Worm (Caenorhabditis elegans): Measurements from ENCODE around the gene Y57G11C.3.

Y57G11C.3 gene

DNA sequence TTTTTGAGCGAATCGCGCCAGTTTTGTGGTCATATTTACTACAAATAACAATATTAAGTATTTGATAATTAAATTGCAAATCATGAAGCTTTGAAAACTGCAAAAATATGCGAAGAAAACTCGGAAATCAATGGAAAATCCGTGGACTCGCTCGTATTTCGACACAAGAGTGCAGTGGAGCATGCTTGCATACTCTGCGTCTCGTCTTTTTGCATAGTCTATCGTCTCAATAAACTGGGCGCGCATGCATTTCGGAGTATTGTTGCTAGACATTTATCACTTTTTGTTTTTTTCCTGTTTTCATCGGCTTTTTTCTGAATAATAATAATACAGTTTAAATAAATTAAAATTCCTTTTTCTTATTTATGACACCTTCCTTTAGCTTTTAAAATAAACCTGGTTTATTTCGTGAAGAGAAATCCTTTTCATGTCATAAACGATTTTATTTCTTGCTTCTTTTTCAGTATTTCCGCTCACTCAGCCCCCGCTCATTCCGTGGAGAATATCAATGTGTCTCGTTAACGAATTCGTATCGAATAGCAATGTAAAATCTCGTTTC lies at the start of gene Y57G11C.3, which contains the start of gene mrps-7:
Y57G11C.3 (plus strand) TSS at position 509 of the 559 bp plus-strand sequence.
mrps-7 (minus strand) TSS at position 38 of the 559 bp plus-strand sequence.
- no peak for TF ChIP-seq sox-4 (tag; optimal IDR thresholded peaks at IDR 0.05)
- peak; percentile 51 for TF ChIP-seq elt-2 (tag; optimal IDR thresholded peaks at IDR 0.05)
- TF ChIP-seq ztf-16 (tag; optimal IDR thresholded peaks at IDR 0.05): peak; percentile 24
- peak; percentile 49 for TF ChIP-seq unc-42 (tag; optimal IDR thresholded peaks at IDR 0.05)
- TF ChIP-seq ceh-34 (tag; optimal IDR thresholded peaks at IDR 0.05): peak; percentile 30
- peak; percentile 6 for TF ChIP-seq unc-86 (tag; optimal IDR thresholded peaks at IDR 0.05)
- TF ChIP-seq ahr-1 (tag; optimal IDR thresholded peaks at IDR 0.05): no peak
- no peak for TF ChIP-seq ttx-3 (tag; optimal IDR thresholded peaks at IDR 0.05)
- TF ChIP-seq ceh-31 (tag; optimal IDR thresholded peaks at IDR 0.05): peak; percentile 57
- peak; percentile 72 for TF ChIP-seq ceh-48 (tag; optimal IDR thresholded peaks at IDR 0.05)
- peak; percentile 84 for TF ChIP-seq ceh-30 (tag; optimal IDR thresholded peaks at IDR 0.05)
- peak; percentile 55 for TF ChIP-seq tbx-2 (tag; optimal IDR thresholded peaks at IDR 0.05)
- TF ChIP-seq madf-2 (tag; optimal IDR thresholded peaks at IDR 0.05): peak; percentile 15
- peak; percentile 81 for TF ChIP-seq unc-55 (GFP tag; optimal IDR thresholded peaks at IDR 0.05)
- TF ChIP-seq eyg-1 (tag; optimal IDR thresholded peaks at IDR 0.05): no peak
- TF ChIP-seq hlh-30 (tag; optimal IDR thresholded peaks at IDR 0.05; ENCODE audit: insufficient read depth): peak; percentile 44
- TF ChIP-seq pros-1 (tag; optimal IDR thresholded peaks at IDR 0.05): peak; percentile 19
- TF ChIP-seq pax-1 (tag; optimal IDR thresholded peaks at IDR 0.05): peak; percentile 80
- peak; percentile 79 for TF ChIP-seq dve-1 (tag; optimal IDR thresholded peaks at IDR 0.05)
- no peak for TF ChIP-seq odd-2 (tag; optimal IDR thresholded peaks at IDR 0.05)
- peak; percentile 80 for TF ChIP-seq nfya-1 (tag; optimal IDR thresholded peaks at IDR 0.05)
- TF ChIP-seq ceh-18 (tag; optimal IDR thresholded peaks at IDR 0.05): peak; percentile 54

DNA sequence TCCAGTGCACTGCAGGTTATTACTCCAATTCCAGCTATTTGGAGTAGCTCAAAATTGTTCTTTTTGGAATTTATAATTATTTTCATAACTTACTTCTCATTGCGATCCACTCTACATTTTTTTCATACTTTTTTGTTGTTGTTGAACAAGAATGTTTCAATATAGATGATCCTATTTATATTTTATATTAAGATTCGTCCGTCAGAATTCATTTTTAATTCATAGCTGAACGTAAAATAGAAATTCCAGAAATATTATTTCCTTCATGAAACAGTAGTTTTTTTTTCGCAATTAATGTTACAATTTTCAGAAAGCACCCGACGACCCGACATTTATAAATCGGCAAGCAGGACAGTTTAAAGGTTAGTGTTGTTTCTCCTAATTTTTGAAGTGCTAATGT lies 39.8 kb upstream of the Y57G11C.3 start, which contains the start of gene Y57G11C.42:
Y57G11C.42 (plus strand) TSS at position 301 of the 400 bp plus-strand sequence.
- TF ChIP-seq ceh-24 (tag; optimal IDR thresholded peaks at IDR 0.05) (no peak), ceh-14 (tag; optimal IDR thresholded peaks at IDR 0.05) (no peak), F13H6.1 (tag; optimal IDR thresholded peaks at IDR 0.05) (no peak), tbx-2 (tag; optimal IDR thresholded peaks at IDR 0.05) (no peak), ceh-2 (tag; optimal IDR thresholded peaks at IDR 0.05) (no peak), pros-1 (tag; optimal IDR thresholded peaks at IDR 0.05) (no peak), ttx-3 (tag; optimal IDR thresholded peaks at IDR 0.05) (no peak), ceh-48 (tag; optimal IDR thresholded peaks at IDR 0.05) (no peak), hlh-6 (tag; optimal IDR thresholded peaks at IDR 0.05) (no peak), ceh-22 (tag; optimal IDR thresholded peaks at IDR 0.05) (no peak), unc-3 (GFP tag; conservative IDR thresholded peaks at IDR 0.05) (no peak), unc-3 (tag; optimal IDR thresholded peaks at IDR 0.05) (no peak), ceh-31 (tag; optimal IDR thresholded peaks at IDR 0.05) (no peak), gmeb-2 (tag; optimal IDR thresholded peaks at IDR 0.05) (no peak), T23F11.4 (GFP tag; optimal IDR thresholded peaks at IDR 0.05) (no peak), ceh-9 (tag; optimal IDR thresholded peaks at IDR 0.05) (no peak), sox-2 (GFP tag; IDR thresholded peaks at IDR 0.05) (no peak), pax-1 (tag; optimal IDR thresholded peaks at IDR 0.05) (no peak), hlh-8 (tag; optimal IDR thresholded peaks at IDR 0.05) (no peak), che-1 (tag; optimal IDR thresholded peaks at IDR 0.05) (no peak)

DNA sequence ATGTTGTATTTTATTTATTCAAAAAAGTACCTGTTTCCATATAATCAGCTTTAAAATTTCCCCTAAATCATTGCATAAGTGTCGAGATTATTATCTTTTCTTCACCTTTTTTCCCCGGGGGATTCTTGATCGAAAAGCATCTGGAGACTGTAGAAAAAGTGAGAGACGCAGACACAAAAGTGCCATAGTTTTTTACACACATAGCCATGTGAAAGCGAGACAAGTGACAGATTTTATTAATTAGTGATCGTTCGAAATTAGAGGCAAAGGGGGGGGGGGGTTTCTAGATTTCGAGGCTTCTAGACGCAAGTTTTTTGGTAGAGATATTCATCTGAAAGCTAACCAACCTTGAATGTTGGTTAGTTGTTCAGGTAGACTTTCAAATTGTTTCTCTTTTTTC lies 38.7 kb upstream of the Y57G11C.3 start:
- no peak for TF ChIP-seq npax-4 (tag; optimal IDR thresholded peaks at IDR 0.05)

ce11 chrIV:14741926-14742325 lies 26.1 kb upstream of the Y57G11C.3 start:
- TF ChIP-seq unc-86 (tag; optimal IDR thresholded peaks at IDR 0.05) (no peak), che-1 (tag; optimal IDR thresholded peaks at IDR 0.05) (no peak), Y22D7AL.16 (tag; optimal IDR thresholded peaks at IDR 0.05) (no peak), elt-4 (tag; optimal IDR thresholded peaks at IDR 0.05) (no peak), lin-11 (tag; optimal IDR thresholded peaks at IDR 0.05) (no peak), fax-1 (tag; optimal IDR thresholded peaks at IDR 0.05) (no peak), T23F11.4 (GFP tag; optimal IDR thresholded peaks at IDR 0.05) (no peak), ceh-48 (tag; optimal IDR thresholded peaks at IDR 0.05) (no peak), ceh-9 (tag; optimal IDR thresholded peaks at IDR 0.05) (no peak), ceh-2 (tag; optimal IDR thresholded peaks at IDR 0.05) (no peak), ceh-34 (tag; optimal IDR thresholded peaks at IDR 0.05) (no peak), pat-9 (tag; optimal IDR thresholded peaks at IDR 0.05) (no peak)
